Fruit fly (Drosophila melanogaster) whole organism, prepupa: ENCODE results near the gene nenya.

ENCODE experiments used
- Blimp-1 ChIP-seq: fragments of 200-800 bp; sonication (Bioruptor generic); optimal IDR thresholded peaks from 3 replicates; lab custom pipeline; 2017; ENCODE audit warnings: missing biosample characterization, missing genetic modification characterization, mild to moderate bottlenecking, moderate library complexity, missing genetic modification reagents
- CG1621 ChIP-seq: fragments of 200-800 bp; sonication (Bioruptor generic); optimal IDR thresholded peaks from 3 replicates; lab custom pipeline; 2018; ENCODE audit warnings: missing biosample characterization, mild to moderate bottlenecking, missing genetic modification characterization
- CG16779 ChIP-seq: fragments of 200-800 bp; sonication (Bioruptor generic); optimal IDR thresholded peaks from 3 replicates; lab custom pipeline; 2017; ENCODE audit warnings: missing biosample characterization, mild to moderate bottlenecking, missing genetic modification characterization
- CG6854 ChIP-seq: fragments of 200-800 bp; sonication (Bioruptor generic); optimal IDR thresholded peaks from 2 replicates; lab custom pipeline; 2017; ENCODE audit warnings: missing biosample characterization, mild to moderate bottlenecking, missing genetic modification characterization
- Hr39 ChIP-seq: fragments of 200-800 bp; sonication (Bioruptor generic); optimal IDR thresholded peaks from 2 replicates; lab custom pipeline; 2016; ENCODE audit warnings: missing biosample characterization, missing genetic modification characterization
- Lpt ChIP-seq: fragments of 200-800 bp; sonication (Bioruptor generic); optimal IDR thresholded peaks from 3 replicates; lab custom pipeline; 2016; ENCODE audit warnings: missing biosample characterization, missing genetic modification characterization
- Sox102F ChIP-seq: fragments of 200-800 bp; sonication (Bioruptor generic); optimal IDR thresholded peaks from 2 replicates; lab custom pipeline; 2016; ENCODE audit warnings: missing biosample characterization, mild to moderate bottlenecking, missing genetic modification characterization
- Sox15 ChIP-seq: fragments of 200-800 bp; sonication (Bioruptor generic); optimal IDR thresholded peaks from 3 replicates; lab custom pipeline; 2016; ENCODE audit warnings: missing biosample characterization, missing genetic modification characterization
- esn ChIP-seq: fragments of 200-800 bp; sonication (Bioruptor generic); optimal IDR thresholded peaks from 2 replicates; lab custom pipeline; 2016; ENCODE audit warnings: missing biosample characterization, mild to moderate bottlenecking, missing genetic modification characterization, moderate library complexity
- fd85E ChIP-seq: fragments of 200-800 bp; sonication (Bioruptor generic); optimal IDR thresholded peaks from 3 replicates; lab custom pipeline; 2016; ENCODE audit warnings: missing biosample characterization, missing genetic modification characterization
- ss ChIP-seq, 2 experiments: fragments of 200-800 bp; sonication (Bioruptor generic); optimal IDR thresholded peaks; 2 replicates in 1 of 2; 3 replicates in 1 of 2; lab custom pipeline; 2017 to 2018; ENCODE audit warnings: mild to moderate bottlenecking in 2 of 2, missing biosample characterization in 2 of 2, missing genetic modification characterization in 2 of 2, moderate library complexity in 1 of 2

- TF ChIP-seq Hr39 (GFP tag; lab: Kevin White, UChicago) (peak; percentile 67), Lpt (GFP tag; lab: Kevin White, UChicago) (no peak), Sox15 (peak; percentile 10), CG16779 (tag; lab: Kevin White, UChicago) (peak; percentile 50), CG1621 (tag; lab: Kevin White, UChicago) (peak; percentile 70), ss (GFP tag; optimal IDR thresholded peaks at IDR 0.05; lab: Kevin White, UChicago) (peak; percentile 58 to 87), fd85E (GFP tag; lab: Kevin White, UChicago) (peak; percentile 53), Sox102F (GFP tag; lab: Kevin White, UChicago) (peak; percentile 82), CG6854 (GFP tag; lab: Kevin White, UChicago) (peak; percentile 89), Blimp-1 (GFP tag; lab: Kevin White, UChicago) (peak; percentile 52), esn (GFP tag; lab: Kevin White, UChicago) (peak; percentile 85)
Observed at dm6 chr3R:27922673-27923175, 5.2 kb downstream of the nenya start, which contains the start of gene RpL4.
